Fruit fly (Drosophila melanogaster) whole organism, embryonic: Measurements from ENCODE around the gene Rchy1.

Experiments
- ATbp ChIP-seq: fragments of 200-800 bp; sonication (Bioruptor generic); optimal IDR thresholded peaks from 2 replicates; lab custom pipeline; 2017; ENCODE audit warnings: missing biosample characterization, mild to moderate bottlenecking, missing genetic modification characterization, missing genetic modification reagents
- Atf6 ChIP-seq: fragments of 200-800 bp; sonication (Bioruptor generic); IDR thresholded peaks from 2 replicates; pipeline ENCODE4 v1.3.6; 2022; ENCODE audit warnings: missing biosample characterization, missing genetic modification characterization
- Awh ChIP-seq: fragments of 200-800 bp; sonication (Bioruptor generic); IDR thresholded peaks from 2 replicates; pipeline ENCODE4, ENCODE4 v1.3.6; 2022; ENCODE audit warnings: missing biosample characterization, missing genetic modification characterization
- CG10274 ChIP-seq: fragments of 200-800 bp; sonication (Bioruptor generic); optimal IDR thresholded peaks from 3 replicates; lab custom pipeline; 2017; ENCODE audit warnings: missing biosample characterization, mild to moderate bottlenecking, missing genetic modification characterization
- CG10321 ChIP-seq: fragments of 200-800 bp; sonication (Bioruptor generic); IDR thresholded peaks from 2 replicates; pipeline ENCODE4 v1.3.6; 2022; ENCODE audit warnings: missing biosample characterization, missing genetic modification characterization
- CG14860 ChIP-seq: fragments of 200-800 bp; sonication (Bioruptor generic); IDR thresholded peaks from 3 replicates; pipeline ENCODE4 v1.3.6; 2022; ENCODE audit warnings: missing biosample characterization, missing genetic modification characterization; ENCODE audit not compliant: partially characterized antibody
- CG15696 ChIP-seq: fragments of 200-800 bp; sonication (Bioruptor generic); optimal IDR thresholded peaks from 2 replicates; lab custom pipeline; 2019; ENCODE audit warnings: missing biosample characterization, mild to moderate bottlenecking, missing genetic modification characterization, moderate library complexity
- CG17802 ChIP-seq: fragments of 200-800 bp; sonication (Bioruptor generic); optimal IDR thresholded peaks from 2 replicates; lab custom pipeline; 2018; ENCODE audit warnings: missing biosample characterization, mild to moderate bottlenecking, missing genetic modification characterization, moderate library complexity
- CG18011 ChIP-seq: fragments of 200-800 bp; sonication (Bioruptor generic); optimal IDR thresholded peaks from 2 replicates; lab custom pipeline; 2017; ENCODE audit warnings: missing biosample characterization, missing genetic modification characterization, mild to moderate bottlenecking, moderate library complexity, missing genotype
- CG18619 ChIP-seq: fragments of 200-800 bp; sonication (Bioruptor generic); optimal IDR thresholded peaks from 3 replicates; lab custom pipeline; 2017; ENCODE audit warnings: missing biosample characterization, mild to moderate bottlenecking, missing genetic modification characterization
- CG30403 ChIP-seq: fragments of 200-800 bp; sonication (Bioruptor generic); optimal IDR thresholded peaks from 3 replicates; lab custom pipeline; 2016; ENCODE audit warnings: missing biosample characterization, missing genetic modification characterization
- CG30431 ChIP-seq: fragments of 200-800 bp; sonication (Bioruptor generic); optimal IDR thresholded peaks from 2 replicates; lab custom pipeline; 2017; ENCODE audit warnings: missing biosample characterization, missing genetic modification characterization
- CG31441 ChIP-seq: fragments of 200-800 bp; sonication (Bioruptor generic); IDR thresholded peaks from 2 replicates; pipeline ENCODE4 v1.3.6; 2022; ENCODE audit warnings: missing biosample characterization, missing genetic modification characterization
- CG4282 ChIP-seq: fragments of 200-800 bp; sonication (Bioruptor generic); optimal IDR thresholded peaks from 2 replicates; lab custom pipeline; 2016; ENCODE audit warnings: missing biosample characterization, missing genetic modification characterization
- CG4360 ChIP-seq: fragments of 200-800 bp; sonication (Bioruptor generic); IDR thresholded peaks from 2 replicates; pipeline ENCODE4 v1.3.6; 2022; ENCODE audit warnings: missing biosample characterization, missing genetic modification characterization
- CG4424 ChIP-seq: fragments of 200-800 bp; sonication (Bioruptor generic); optimal IDR thresholded peaks from 3 replicates; lab custom pipeline; 2016; ENCODE audit warnings: missing biosample characterization, missing genetic modification characterization
- CG6254 ChIP-seq: fragments of 200-800 bp; sonication (Bioruptor generic); optimal IDR thresholded peaks from 3 replicates; lab custom pipeline; 2017; ENCODE audit warnings: mild to moderate bottlenecking, missing biosample characterization, missing genetic modification reagents, missing genetic modification characterization
- CG6654 ChIP-seq: fragments of 200-800 bp; sonication (Bioruptor generic); optimal IDR thresholded peaks from 2 replicates; lab custom pipeline; 2017; ENCODE audit warnings: missing biosample characterization, mild to moderate bottlenecking, missing genetic modification characterization
- CG7372 ChIP-seq: fragments of 200-800 bp; sonication (Bioruptor generic); IDR thresholded peaks from 2 replicates; pipeline ENCODE4 v1.3.6; 2022; ENCODE audit warnings: missing biosample characterization, missing genetic modification characterization
- CG8290 ChIP-seq, 3 experiments: fragments of 200-800 bp; sonication (Bioruptor generic); optimal IDR thresholded peaks; 2 replicates each; lab custom pipeline; 2016 to 2019; ENCODE audit warnings: missing biosample characterization in 3 of 3, missing genetic modification characterization in 3 of 3, mild to moderate bottlenecking in 2 of 3, moderate library complexity in 1 of 3
- CG9932 ChIP-seq: fragments of 200-800 bp; sonication (Bioruptor generic); IDR thresholded peaks from 2 replicates; pipeline ENCODE4 v1.3.6; 2022; ENCODE audit warnings: missing biosample characterization, missing genetic modification characterization
- Fer2 ChIP-seq: fragments of 200-800 bp; sonication (Bioruptor generic); optimal IDR thresholded peaks from 2 replicates; lab custom pipeline; 2018; ENCODE audit warnings: missing biosample characterization, mild to moderate bottlenecking, missing genetic modification characterization, moderate library complexity
- Fer3 ChIP-seq: fragments of 200-800 bp; sonication (Bioruptor generic); optimal IDR thresholded peaks from 2 replicates; lab custom pipeline; 2018; ENCODE audit warnings: missing biosample characterization, mild to moderate bottlenecking, missing genetic modification characterization, moderate library complexity
- Hr39 ChIP-seq: fragments of >200 bp; optimal IDR thresholded peaks from 2 replicates; lab custom pipeline; 2017
- MESR4 ChIP-seq: fragments of 200-800 bp; sonication (Bioruptor generic); optimal IDR thresholded peaks from 2 replicates; lab custom pipeline; 2018; ENCODE audit warnings: missing biosample characterization, mild to moderate bottlenecking, missing genetic modification characterization, moderate library complexity
- NC2α ChIP-seq: fragments of 200-800 bp; sonication (Bioruptor generic); optimal IDR thresholded peaks from 2 replicates; lab custom pipeline; 2016; ENCODE audit warnings: missing biosample characterization, missing genetic modification characterization
- Neu2 ChIP-seq: fragments of 200-800 bp; sonication (Bioruptor generic); optimal IDR thresholded peaks from 3 replicates; lab custom pipeline; 2016; ENCODE audit warnings: missing biosample characterization, missing genetic modification characterization, borderline replicate concordance
- Nf-YA ChIP-seq: fragments of 200-800 bp; sonication (Bioruptor generic); IDR thresholded peaks from 2 replicates; pipeline ENCODE4 v1.3.6; 2022; ENCODE audit warnings: missing biosample characterization, missing genetic modification characterization
- PHDP ChIP-seq: fragments of 200-800 bp; sonication (Bioruptor generic); optimal IDR thresholded peaks from 3 replicates; lab custom pipeline; 2018; ENCODE audit warnings: missing biosample characterization, mild to moderate bottlenecking, missing genetic modification characterization, moderate library complexity
- Vsx1 ChIP-seq: fragments of 200-800 bp; sonication (Bioruptor generic); optimal IDR thresholded peaks from 2 replicates; lab custom pipeline; 2017; ENCODE audit warnings: missing biosample characterization, mild to moderate bottlenecking, missing genetic modification characterization, missing genetic modification reagents
- ara ChIP-seq: fragments of 200-800 bp; sonication (Bioruptor generic); IDR thresholded peaks from 2 replicates; pipeline ENCODE4 v1.3.6; 2022; ENCODE audit warnings: missing biosample characterization, missing genetic modification characterization
- az2 ChIP-seq: fragments of 200-800 bp; sonication (Bioruptor generic); optimal IDR thresholded peaks from 3 replicates; lab custom pipeline; 2016; ENCODE audit warnings: missing biosample characterization, missing genetic modification characterization
- cato ChIP-seq: fragments of 200-800 bp; sonication (Bioruptor generic); optimal IDR thresholded peaks from 2 replicates; lab custom pipeline; 2016; ENCODE audit warnings: missing biosample characterization, missing genetic modification characterization, borderline replicate concordance
- cg ChIP-seq: fragments of 200-800 bp; sonication (Bioruptor generic); optimal IDR thresholded peaks from 3 replicates; lab custom pipeline; 2019; ENCODE audit warnings: missing biosample characterization, mild to moderate bottlenecking, missing genetic modification characterization, moderate library complexity
- dysf ChIP-seq: fragments of 200-800 bp; sonication (Bioruptor generic); IDR thresholded peaks from 3 replicates; pipeline ENCODE4 v1.3.6; 2022; ENCODE audit warnings: missing biosample characterization, missing genetic modification characterization
- ewg ChIP-seq: fragments of 200-800 bp; sonication (Bioruptor generic); optimal IDR thresholded peaks from 3 replicates; lab custom pipeline; 2017; ENCODE audit warnings: mild to moderate bottlenecking, missing biosample characterization, missing genetic modification reagents, missing genetic modification characterization
- gro ChIP-seq: fragments of 200-800 bp; sonication (Bioruptor generic); optimal IDR thresholded peaks from 2 replicates; lab custom pipeline; 2016; ENCODE audit warnings: missing biosample characterization, missing genetic modification characterization
- hb ChIP-seq: fragments of 200-800 bp; sonication (Bioruptor generic); IDR thresholded peaks from 3 replicates; pipeline ENCODE4 v1.3.6; 2022; ENCODE audit warnings: missing biosample characterization, missing genetic modification characterization; ENCODE audit not compliant: partially characterized antibody
- kay ChIP-seq: fragments of 200-800 bp; sonication (Bioruptor generic); optimal IDR thresholded peaks from 2 replicates; lab custom pipeline; 2016; ENCODE audit warnings: missing biosample characterization, missing genetic modification characterization
- kni ChIP-seq: fragments of 200-800 bp; sonication (Bioruptor generic); optimal IDR thresholded peaks from 3 replicates; lab custom pipeline; 2017; ENCODE audit warnings: mild to moderate bottlenecking, missing biosample characterization, missing genetic modification reagents, missing genetic modification characterization
- mam ChIP-seq: fragments of 200-800 bp; sonication (Bioruptor generic); optimal IDR thresholded peaks from 3 replicates; lab custom pipeline; 2016; ENCODE audit warnings: missing biosample characterization, missing genetic modification characterization
- mld ChIP-seq: fragments of 200-800 bp; sonication (Bioruptor generic); IDR thresholded peaks from 3 replicates; pipeline ENCODE4 v1.3.6; 2022; ENCODE audit warnings: missing biosample characterization, missing genetic modification characterization; ENCODE audit not compliant: partially characterized antibody
- nerfin-1 ChIP-seq: fragments of 200-800 bp; sonication (Bioruptor generic); optimal IDR thresholded peaks from 3 replicates; lab custom pipeline; 2019; ENCODE audit warnings: missing biosample characterization, mild to moderate bottlenecking, missing genetic modification characterization, moderate library complexity
- nmo ChIP-seq: fragments of 200-800 bp; sonication (Bioruptor generic); optimal IDR thresholded peaks from 2 replicates; lab custom pipeline; 2018; ENCODE audit warnings: missing biosample characterization, mild to moderate bottlenecking, missing genetic modification characterization, moderate library complexity
- nom ChIP-seq: fragments of 200-800 bp; sonication (Bioruptor generic); optimal IDR thresholded peaks from 2 replicates; lab custom pipeline; 2017; ENCODE audit warnings: missing biosample characterization, missing genetic modification characterization, mild to moderate bottlenecking, moderate library complexity, missing genetic modification reagents
- psq ChIP-seq: fragments of 200-800 bp; sonication (Bioruptor generic); optimal IDR thresholded peaks from 2 replicates; lab custom pipeline; 2017; ENCODE audit warnings: missing biosample characterization, missing genetic modification characterization
- schlank ChIP-seq: fragments of 200-800 bp; sonication (Bioruptor generic); optimal IDR thresholded peaks from 2 replicates; lab custom pipeline; 2018; ENCODE audit warnings: missing biosample characterization, mild to moderate bottlenecking, missing genetic modification characterization
- sob ChIP-seq: fragments of 200-800 bp; sonication (Bioruptor generic); IDR thresholded peaks from 2 replicates; pipeline ENCODE4 v1.3.6; 2022; ENCODE audit warnings: missing biosample characterization, missing genetic modification characterization
- tna ChIP-seq: fragments of 200-800 bp; sonication (Bioruptor generic); IDR thresholded peaks from 2 replicates; pipeline ENCODE4 v1.3.6; 2022; ENCODE audit warnings: missing biosample characterization, missing genetic modification characterization; ENCODE audit not compliant: partially characterized antibody
- yki ChIP-seq: fragments of >200 bp; optimal IDR thresholded peaks from 3 replicates; lab custom pipeline; 2018

The Rchy1 gene

DNA sequence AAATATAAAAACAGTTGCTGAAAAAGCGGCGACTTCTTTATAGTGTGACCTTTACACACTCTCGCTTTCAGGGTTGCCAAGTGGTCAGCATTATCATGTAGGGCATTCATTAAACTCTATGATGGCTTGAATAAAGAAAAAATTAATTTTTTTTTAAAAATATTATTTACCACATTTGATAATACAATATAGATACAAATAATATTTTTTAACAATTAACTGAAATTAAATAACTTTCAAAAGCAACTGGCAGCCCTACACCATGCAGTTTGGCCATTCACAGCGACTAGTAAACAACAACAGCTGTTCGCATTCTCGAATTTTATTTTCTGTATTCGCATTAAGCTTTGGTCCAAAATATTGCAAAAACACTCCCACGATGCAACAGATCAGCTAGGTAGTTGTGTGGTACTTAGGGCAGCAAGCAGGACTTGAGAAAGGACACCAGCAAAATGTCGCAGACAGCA, 25.3 kb upstream of the Rchy1 start, which contains the start of the genes Phf5a and CG31638 (continued):
- TF ChIP-seq PHDP (peak; percentile 97), MESR4 (GFP tag; lab: Kevin White, UChicago) (peak; percentile 54), CG17802 (tag; lab: Kevin White, UChicago) (peak; percentile 88), CG8290 (GFP tag; optimal IDR thresholded peaks at IDR 0.05; lab: Kevin White, UChicago) (peak; percentile 93), CG8290 (tag; optimal IDR thresholded peaks at IDR 0.05; lab: Kevin White, UChicago) (peak in 1 of 2 experiments; percentile 9), CG10321 (peak; percentile 58; the same call in 1 of the 2 replicates), schlank (peak; percentile 57), sob (GFP tag; lab: Robert Waterston, UW) (peak; percentile 71), nmo (peak; percentile 81), ara (GFP tag; lab: Robert Waterston, UW) (peak; percentile 95), CG6254 (GFP tag; lab: Kevin White, UChicago) (peak; percentile 90), CG14860 (GFP tag; lab: Robert Waterston, UW) (no peak), psq (GFP tag; lab: Kevin White, UChicago) (peak; percentile 36), CG18619 (GFP tag; lab: Kevin White, UChicago) (peak; percentile 87), kay (GFP tag; lab: Kevin White, UChicago) (peak; percentile 40), mam (GFP tag; lab: Kevin White, UChicago) (peak; percentile 81), CG7372 (GFP tag; lab: Robert Waterston, UW) (peak; percentile 97), CG31441 (GFP tag; lab: Robert Waterston, UW) (peak; percentile 97), CG15696 (tag; lab: Kevin White, UChicago) (peak; percentile 97), cato (GFP tag; lab: Kevin White, UChicago) (peak; percentile 95), hb (no peak), Fer3 (tag; lab: Kevin White, UChicago) (peak; percentile 97), CG6654 (GFP tag; lab: Kevin White, UChicago) (peak; percentile 78), ewg (GFP tag; lab: Kevin White, UChicago) (peak; percentile 70), CG4360 (GFP tag; lab: Robert Waterston, UW) (peak; percentile 68), Nf-YA (GFP tag; lab: Robert Waterston, UW) (no peak), CG9932 (GFP tag; lab: Robert Waterston, UW) (peak; percentile 85), Fer2 (peak; percentile 95), CG30403 (GFP tag; lab: Kevin White, UChicago) (peak; percentile 98), gro (no peak), NC2α (GFP tag; lab: Kevin White, UChicago) (no peak), Neu2 (GFP tag; lab: Kevin White, UChicago) (no peak), cg (GFP tag; lab: Kevin White, UChicago) (no peak), nom (GFP tag; lab: Kevin White, UChicago) (peak; percentile 79), nerfin-1 (tag; lab: Kevin White, UChicago) (peak; percentile 91), Hr39 (lab: Kevin White, UChicago) (no peak), kni (peak; percentile 54), dysf (GFP tag; lab: Robert Waterston, UW) (peak; percentile 80), CG4424 (GFP tag; lab: Kevin White, UChicago) (peak; percentile 97), mld (GFP tag; lab: Robert Waterston, UW) (no peak), yki (no peak), tna (GFP tag; lab: Robert Waterston, UW) (no peak), CG4282 (no peak), az2 (GFP tag; lab: Kevin White, UChicago) (peak; percentile 90), Atf6 (GFP tag; lab: Robert Waterston, UW) (peak; percentile 68; the same call in 1 of the 2 replicates), CG10274 (GFP tag; lab: Kevin White, UChicago) (peak; percentile 78), Vsx1 (GFP tag; lab: Kevin White, UChicago) (peak; percentile 84), CG18011 (GFP tag; lab: Kevin White, UChicago) (peak; percentile 82), CG30431 (GFP tag; lab: Kevin White, UChicago) (peak; percentile 4), Awh (GFP tag; lab: Robert Waterston, UW) (peak; percentile 95), ATbp (GFP tag; lab: Kevin White, UChicago) (peak; percentile 92)
